Worm (Caenorhabditis elegans): ENCODE data around the gene K09E2.2.

K09E2.2 gene

DNA sequence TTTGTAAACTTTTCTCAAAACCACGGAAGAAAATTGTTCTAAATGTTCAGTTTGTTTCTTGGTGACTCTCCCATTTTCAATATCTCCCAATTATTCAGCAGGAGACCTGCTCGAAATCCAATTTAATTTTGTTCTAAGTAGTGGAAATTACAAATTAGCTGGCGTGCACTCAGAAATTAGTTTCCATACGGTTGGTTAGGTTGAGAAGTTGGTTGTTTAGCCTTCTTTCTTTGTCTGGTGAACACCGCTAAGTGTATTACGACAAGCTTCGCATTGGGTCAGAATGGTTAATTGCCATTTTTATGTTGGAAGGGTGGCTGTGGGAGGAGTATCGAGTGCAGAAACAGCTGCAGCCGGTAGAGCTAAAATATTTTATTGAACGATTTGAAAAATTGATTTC is 24.3 kb upstream of the K09E2.2 start:
- TF ChIP-seq ces-1 (GFP tag; optimal IDR thresholded peaks at IDR 0.05) = peak; percentile 97
- no peak for TF ChIP-seq ztf-11 (tag; optimal IDR thresholded peaks at IDR 0.05)
- no peak for TF ChIP-seq mab-5 (tag; optimal IDR thresholded peaks at IDR 0.05)
- no peak for TF ChIP-seq snpc-4 (tag; optimal IDR thresholded peaks at IDR 0.05)

DNA sequence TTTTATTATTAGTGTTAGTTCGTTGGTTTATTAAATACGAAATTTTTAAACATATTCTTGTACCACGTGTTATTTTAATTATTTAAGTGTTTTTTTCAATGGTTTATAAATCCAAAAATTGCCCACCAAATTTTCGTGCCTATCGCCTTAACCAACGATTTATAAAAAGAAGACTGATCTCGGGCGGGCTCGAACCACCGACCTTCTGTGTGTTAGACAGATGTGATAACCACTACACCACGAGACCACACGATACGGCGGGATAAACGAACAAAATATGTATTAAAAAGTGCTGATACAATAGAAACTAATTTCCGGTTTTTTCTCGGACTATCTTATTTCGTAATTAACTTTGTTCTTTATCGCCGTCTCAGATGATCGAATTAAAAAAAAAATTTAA is 22.3 kb upstream of the K09E2.2 start:
- TF ChIP-seq tbx-8 (GFP tag; optimal IDR thresholded peaks at IDR 0.05) (no peak), zip-8 (tag; optimal IDR thresholded peaks at IDR 0.05) (no peak), ceh-43 (GFP tag; optimal IDR thresholded peaks at IDR 0.05) (peak; percentile 15), ces-1 (GFP tag; optimal IDR thresholded peaks at IDR 0.05) (no peak), ceh-83 (GFP tag; optimal IDR thresholded peaks at IDR 0.05) (peak; percentile 61), hlh-1 (tag; optimal IDR thresholded peaks at IDR 0.05) (no peak), ceh-39 (tag; optimal IDR thresholded peaks at IDR 0.05) (no peak), sem-2 (GFP tag; optimal IDR thresholded peaks at IDR 0.05) (peak; percentile 8), mab-5 (tag; optimal IDR thresholded peaks at IDR 0.05) (no peak), mep-1 (tag; optimal IDR thresholded peaks at IDR 0.05) (no peak), cnd-1 (tag; optimal IDR thresholded peaks at IDR 0.05) (peak; percentile 42), drap-1 (GFP tag; optimal IDR thresholded peaks at IDR 0.05) (peak; percentile 8), lin-32 (GFP tag; optimal IDR thresholded peaks at IDR 0.05) (no peak), nhr-237 (tag; optimal IDR thresholded peaks at IDR 0.05) (no peak), nhr-28 (tag; optimal IDR thresholded peaks at IDR 0.05) (no peak), blmp-1 (tag; optimal IDR thresholded peaks at IDR 0.05) (no peak)

DNA sequence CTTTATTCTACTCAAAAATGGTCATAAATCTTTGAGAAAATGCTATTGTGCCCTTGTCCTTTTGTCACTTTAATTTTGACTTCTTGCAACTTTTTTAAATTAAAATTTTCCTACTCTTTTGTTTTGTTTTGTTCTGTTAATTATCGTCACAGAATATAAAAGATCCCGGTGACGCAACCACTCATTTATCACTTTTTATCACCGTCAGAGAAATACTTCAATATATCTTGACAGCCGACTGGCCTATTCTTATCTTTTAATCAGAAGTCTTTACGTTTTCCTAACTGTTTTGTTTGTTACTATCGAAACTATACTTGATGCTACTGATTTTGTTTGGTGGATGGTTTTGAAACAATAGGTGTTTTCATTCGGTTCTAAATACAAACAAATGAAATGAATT is 16.8 kb upstream of the K09E2.2 start:
- no peak for TF ChIP-seq nhr-76 (tag; optimal IDR thresholded peaks at IDR 0.05)
- TF ChIP-seq zip-8 (tag; optimal IDR thresholded peaks at IDR 0.05) = peak; percentile 2

DNA sequence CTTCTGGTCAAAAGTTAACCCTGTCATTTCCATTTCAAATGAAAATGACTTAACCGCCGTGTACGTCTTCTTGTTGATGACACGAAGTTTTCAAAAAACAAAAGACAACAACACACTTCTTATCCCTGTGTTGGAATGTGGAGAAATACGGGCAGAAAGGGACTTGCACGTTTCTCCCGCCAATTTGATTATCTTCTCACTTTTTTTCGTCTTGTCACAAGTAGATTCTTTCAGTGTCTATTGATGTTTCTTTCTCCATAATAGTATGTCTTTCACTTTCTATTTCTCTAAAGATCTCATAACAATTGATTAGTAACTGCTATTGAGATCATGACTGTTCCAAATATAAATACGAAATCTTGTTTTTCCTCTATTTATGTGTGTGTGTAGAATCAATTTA is 13.3 kb upstream of the K09E2.2 start:
- TF ChIP-seq ces-1 (GFP tag; optimal IDR thresholded peaks at IDR 0.05) = peak; percentile 77
- no peak for TF ChIP-seq ham-2 (GFP tag; optimal IDR thresholded peaks at IDR 0.05)
- TF ChIP-seq nhr-2 (tag; optimal IDR thresholded peaks at IDR 0.05) = no peak

DNA sequence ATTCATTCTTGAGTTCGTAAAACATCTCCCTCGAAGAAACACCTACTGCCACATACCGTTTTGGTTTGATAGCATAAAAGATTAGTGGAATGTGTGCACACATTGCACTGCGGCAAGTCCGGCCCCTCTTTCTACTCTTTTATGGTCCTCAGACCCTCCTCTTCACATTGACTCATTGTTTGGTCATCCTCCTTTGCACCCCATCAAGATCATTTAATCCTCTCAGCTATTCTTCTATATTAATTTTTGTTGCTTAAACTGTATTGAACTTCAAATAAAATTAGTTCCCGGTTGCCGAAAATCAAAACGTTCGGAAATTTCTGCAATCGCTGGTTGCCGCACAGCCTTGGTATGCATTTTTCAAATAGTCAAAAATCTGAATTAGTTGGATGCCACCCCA is 12.5 kb upstream of the K09E2.2 start, which contains the start of gene rig-1:
rig-1 (plus strand) TSS at position 301 of the 400 bp plus-strand sequence.
- peak; percentile 51 for TF ChIP-seq nhr-2 (tag; optimal IDR thresholded peaks at IDR 0.05)
- TF ChIP-seq lin-13 (tag; optimal IDR thresholded peaks at IDR 0.05) = no peak

DNA sequence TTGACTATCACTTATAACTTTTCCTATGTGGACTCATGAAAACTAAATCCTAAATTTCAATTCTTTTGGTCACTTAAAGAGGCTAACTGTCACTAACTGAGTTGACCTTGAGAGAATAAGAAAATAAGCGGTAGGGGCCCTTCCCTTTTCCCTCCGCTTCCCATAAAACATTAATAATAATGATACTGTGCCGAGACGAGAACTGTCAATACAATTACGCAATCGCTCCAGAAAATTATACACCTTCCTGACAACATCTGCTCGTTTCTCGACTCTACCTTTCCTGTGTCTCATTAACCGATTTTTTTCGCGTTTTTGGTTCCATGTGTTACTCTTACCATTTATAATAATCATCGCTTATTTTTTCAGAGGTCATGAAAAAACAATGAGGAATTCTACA is 12.0 kb upstream of the K09E2.2 start:
- TF ChIP-seq zip-8 (tag; optimal IDR thresholded peaks at IDR 0.05) (peak; percentile 62), lsy-2 (tag; optimal IDR thresholded peaks at IDR 0.05) (no peak), pha-4 (tag; optimal IDR thresholded peaks at IDR 0.05) (no peak), ceh-43 (GFP tag; optimal IDR thresholded peaks at IDR 0.05) (no peak), ces-1 (GFP tag; optimal IDR thresholded peaks at IDR 0.05) (no peak), ceh-83 (GFP tag; optimal IDR thresholded peaks at IDR 0.05) (no peak), bed-3 (GFP tag; optimal IDR thresholded peaks at IDR 0.05) (no peak), ztf-11 (tag; optimal IDR thresholded peaks at IDR 0.05) (no peak), elt-1 (tag; optimal IDR thresholded peaks at IDR 0.05; ENCODE audit: borderline replicate concordance, insufficient read depth) (no peak), unc-120 (tag; optimal IDR thresholded peaks at IDR 0.05; ENCODE audit: poor library complexity, severe bottlenecking) (no peak), ceh-39 (tag; optimal IDR thresholded peaks at IDR 0.05) (no peak), sptf-1 (tag; optimal IDR thresholded peaks at IDR 0.05) (no peak), nhr-2 (tag; optimal IDR thresholded peaks at IDR 0.05) (peak; percentile 78), nhr-12 (tag; optimal IDR thresholded peaks at IDR 0.05) (no peak), elt-3 (tag; optimal IDR thresholded peaks at IDR 0.05) (no peak)

DNA sequence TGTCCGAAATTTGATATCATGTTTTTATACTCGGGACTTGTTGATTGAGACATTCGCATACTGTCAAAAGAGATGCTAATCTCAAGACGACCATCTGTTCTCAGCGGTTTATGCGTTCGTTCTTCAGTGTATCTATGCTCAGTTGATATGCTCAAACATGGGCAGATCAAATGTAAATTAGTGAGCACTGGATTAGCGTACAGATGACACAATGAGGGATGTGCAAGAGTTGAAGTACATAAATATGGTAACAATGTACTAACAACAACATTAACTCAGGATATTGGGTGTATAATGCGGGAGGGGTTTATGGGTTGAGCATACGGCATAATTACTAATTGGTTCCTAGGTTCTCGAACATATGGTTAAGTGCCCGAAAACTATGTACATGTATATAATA is 10.4 kb upstream of the K09E2.2 start:
- no peak for TF ChIP-seq ceh-39 (tag; optimal IDR thresholded peaks at IDR 0.05)
- peak; percentile 66 for TF ChIP-seq ces-1 (GFP tag; optimal IDR thresholded peaks at IDR 0.05)
- peak; percentile 9 for TF ChIP-seq mls-2 (tag; optimal IDR thresholded peaks at IDR 0.05)
- peak; percentile 26 for TF ChIP-seq lin-32 (GFP tag; optimal IDR thresholded peaks at IDR 0.05)
- TF ChIP-seq nhr-2 (tag; optimal IDR thresholded peaks at IDR 0.05) = peak; percentile 52
- peak; percentile 54 for TF ChIP-seq cnd-1 (tag; optimal IDR thresholded peaks at IDR 0.05)
- no peak for TF ChIP-seq nhr-237 (tag; optimal IDR thresholded peaks at IDR 0.05)
